Worm (Caenorhabditis elegans): ENCODE data around the gene sri-7.
A peak's percentile ranks its signal among the peaks of the same experiment; 100 is the strongest.

Gene sri-7

ce11 chrV:15384733-15385132 lies 15.4 kb upstream of the sri-7 start, which contains the start of gene str-102:
Gene str-102 (plus strand): TSS chrV:15385033.
- TF ChIP-seq R02D3.7 (tag; optimal IDR thresholded peaks at IDR 0.05) (no peak), ceh-16 (tag; optimal IDR thresholded peaks at IDR 0.05) (no peak), nhr-10 (tag; optimal IDR thresholded peaks at IDR 0.05) (no peak), ama-1 (optimal IDR thresholded peaks at IDR 0.05) (no peak), crh-2 (tag; optimal IDR thresholded peaks at IDR 0.05) (no peak), nhr-21 (tag; optimal IDR thresholded peaks at IDR 0.05) (no peak), alr-1 (tag; optimal IDR thresholded peaks at IDR 0.05) (no peak), nhr-11 (tag; optimal IDR thresholded peaks at IDR 0.05) (no peak)

ce11 chrV:15388820-15389384 lies 11.2 kb upstream of the sri-7 start, which contains the start of gene srh-170:
Gene srh-170 (minus strand): TSS chrV:15388870.
- no peak for TF ChIP-seq lin-39 (tag; optimal IDR thresholded peaks at IDR 0.05)
- TF ChIP-seq dmd-4 (tag; optimal IDR thresholded peaks at IDR 0.05): no peak
- TF ChIP-seq sem-4 (tag; optimal IDR thresholded peaks at IDR 0.05): no peak
- no peak for TF ChIP-seq lsy-2 (tag; optimal IDR thresholded peaks at IDR 0.05)
- no peak for TF ChIP-seq unc-39 (tag; optimal IDR thresholded peaks at IDR 0.05)
- no peak for TF ChIP-seq mab-5 (tag; optimal IDR thresholded peaks at IDR 0.05)
- no peak for TF ChIP-seq unc-62 (GFP tag; optimal IDR thresholded peaks at IDR 0.05)
- TF ChIP-seq ZK546.5 (tag; optimal IDR thresholded peaks at IDR 0.05): no peak
- TF ChIP-seq unc-55 (GFP tag; optimal IDR thresholded peaks at IDR 0.05): no peak
- TF ChIP-seq ama-1 (optimal IDR thresholded peaks at IDR 0.05): no peak
- TF ChIP-seq ztf-11 (tag; optimal IDR thresholded peaks at IDR 0.05): no peak
- TF ChIP-seq mdl-1 (tag; optimal IDR thresholded peaks at IDR 0.05): no peak
- TF ChIP-seq gmeb-1 (tag; optimal IDR thresholded peaks at IDR 0.05): no peak
- TF ChIP-seq nhr-11 (tag; optimal IDR thresholded peaks at IDR 0.05): no peak
- TF ChIP-seq Y55F3AM.14 (GFP tag; optimal IDR thresholded peaks at IDR 0.05): no peak
- no peak for TF ChIP-seq blmp-1 (tag; optimal IDR thresholded peaks at IDR 0.05; ENCODE audit: insufficient read depth)
- no peak for TF ChIP-seq fos-1 (tag; optimal IDR thresholded peaks at IDR 0.05)
- TF ChIP-seq sma-3 (GFP tag; optimal IDR thresholded peaks at IDR 0.05): no peak

ce11 chrV:15392064-15392463 lies 8.1 kb upstream of the sri-7 start:
- TF ChIP-seq elt-1 (tag; optimal IDR thresholded peaks at IDR 0.05) (no peak), nhr-10 (tag; optimal IDR thresholded peaks at IDR 0.05) (no peak), snpc-4 (tag; optimal IDR thresholded peaks at IDR 0.05) (no peak), nhr-25 (tag; optimal IDR thresholded peaks at IDR 0.05) (no peak), ZK546.5 (tag; optimal IDR thresholded peaks at IDR 0.05) (no peak), ztf-4 (tag; optimal IDR thresholded peaks at IDR 0.05) (no peak), alr-1 (tag; optimal IDR thresholded peaks at IDR 0.05) (no peak), nhr-21 (tag; optimal IDR thresholded peaks at IDR 0.05) (no peak), unc-55 (GFP tag; optimal IDR thresholded peaks at IDR 0.05) (no peak), ztf-11 (tag; optimal IDR thresholded peaks at IDR 0.05) (no peak), peb-1 (tag; optimal IDR thresholded peaks at IDR 0.05) (no peak), ceh-82 (tag; optimal IDR thresholded peaks at IDR 0.05) (no peak), sma-9 (GFP tag; optimal IDR thresholded peaks at IDR 0.05) (no peak), sma-9 (tag; optimal IDR thresholded peaks at IDR 0.05) (no peak), blmp-1 (tag; optimal IDR thresholded peaks at IDR 0.05; ENCODE audit: insufficient read depth) (no peak), skn-1 (tag; optimal IDR thresholded peaks at IDR 0.05) (no peak), ama-1 (optimal IDR thresholded peaks at IDR 0.05) (no peak), nhr-237 (tag; optimal IDR thresholded peaks at IDR 0.05) (no peak), dmd-4 (tag; optimal IDR thresholded peaks at IDR 0.05) (no peak), C34F6.9 (tag; optimal IDR thresholded peaks at IDR 0.05) (no peak)

ce11 chrV:15394906-15395305 lies 5.2 kb upstream of the sri-7 start, which contains the start of gene T06E6.1:
Gene T06E6.1 (minus strand): TSS chrV:15394961.
- no peak for TF ChIP-seq fos-1 (tag; optimal IDR thresholded peaks at IDR 0.05)
- TF ChIP-seq lsy-2 (tag; optimal IDR thresholded peaks at IDR 0.05): peak in 1 of 2 experiments; percentile 23
- no peak for TF ChIP-seq elt-3 (tag; optimal IDR thresholded peaks at IDR 0.05)
- no peak for TF ChIP-seq dmd-4 (tag; optimal IDR thresholded peaks at IDR 0.05)
- no peak for TF ChIP-seq alr-1 (tag; optimal IDR thresholded peaks at IDR 0.05)
- TF ChIP-seq ceh-82 (tag; optimal IDR thresholded peaks at IDR 0.05): no peak
- peak; percentile 5 for TF ChIP-seq unc-55 (GFP tag; optimal IDR thresholded peaks at IDR 0.05)
- TF ChIP-seq elt-1 (tag; optimal IDR thresholded peaks at IDR 0.05): no peak
- peak; percentile 68 for TF ChIP-seq gmeb-1 (tag; optimal IDR thresholded peaks at IDR 0.05)
- TF ChIP-seq blmp-1 (tag; optimal IDR thresholded peaks at IDR 0.05; ENCODE audit: insufficient read depth): no peak
- TF ChIP-seq ztf-1 (GFP tag; conservative IDR thresholded peaks at IDR 0.05): no peak
- TF ChIP-seq unc-62 (GFP tag; optimal IDR thresholded peaks at IDR 0.05): no peak
- no peak for TF ChIP-seq F13H6.1 (tag; optimal IDR thresholded peaks at IDR 0.05)
- TF ChIP-seq lin-13 (GFP tag; optimal IDR thresholded peaks at IDR 0.05): peak; percentile 28
